Worm (Caenorhabditis elegans) whole organism, L4/young adult: ENCODE measurements around the gene pigm-1.

Experiments
- W03F9.2 ChIP-seq: fragments of 150-350 bp; optimal IDR thresholded peaks from 2 replicates; lab custom pipeline; 2014; ENCODE audit warnings: missing biosample characterization, missing genetic modification characterization
- him-1 ChIP-seq: sonication (generic microtip); optimal IDR thresholded peaks from 2 replicates; lab custom pipeline; 2016; ENCODE audit warnings: missing genotype, missing genetic modification reagents, missing genetic modification characterization, missing compliant biosample characterization

DNA sequence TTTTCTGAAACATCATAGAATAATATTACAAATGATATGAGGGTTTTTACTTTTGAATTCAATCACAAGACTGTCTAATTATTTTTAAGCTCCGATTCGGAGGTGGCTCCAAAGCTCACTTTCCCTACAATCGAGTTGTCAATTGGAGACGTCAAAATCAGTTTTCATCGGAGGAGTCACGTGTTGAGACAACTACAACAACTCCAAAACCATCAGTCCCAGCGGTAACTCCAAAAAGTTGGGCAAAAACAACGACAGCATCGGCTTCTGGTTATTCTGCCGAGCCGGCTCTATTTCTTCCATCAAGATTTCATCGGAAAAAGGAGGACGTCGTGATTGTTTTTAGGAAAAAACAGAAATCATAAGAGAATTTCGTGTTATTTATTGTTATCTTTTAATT is 35.9 kb downstream of the pigm-1 start:
- TF ChIP-seq W03F9.2 (tag; lab: Kevin White, UChicago) (no peak), him-1 (tag; lab: Kevin White, UChicago) (no peak)
